Fruit fly (Drosophila melanogaster) whole organism, embryonic: Measurements from ENCODE around the gene CG14646.

Source experiments
- CG3847 ChIP-seq: fragments of 200-800 bp; sonication (Bioruptor generic); IDR thresholded peaks from 2 replicates; pipeline ENCODE4 v1.3.6; 2022; ENCODE audit warnings: missing biosample characterization, missing genetic modification characterization
- CG7372 ChIP-seq: fragments of 200-800 bp; sonication (Bioruptor generic); IDR thresholded peaks from 2 replicates; pipeline ENCODE4 v1.3.6; 2022; ENCODE audit warnings: missing biosample characterization, missing genetic modification characterization
- CG7786 ChIP-seq: fragments of 200-800 bp; sonication (Bioruptor generic); optimal IDR thresholded peaks from 2 replicates; lab custom pipeline; 2016; ENCODE audit warnings: missing biosample characterization, missing genetic modification characterization
- chn ChIP-seq: fragments of 200-800 bp; sonication (Bioruptor generic); optimal IDR thresholded peaks from 2 replicates; lab custom pipeline; 2016; ENCODE audit warnings: missing biosample characterization, missing genetic modification characterization
- croc ChIP-seq: fragments of 200-800 bp; sonication (Bioruptor generic); conservative IDR thresholded peaks from 3 replicates; pipeline ENCODE4 v1.3.6; 2022; ENCODE audit warnings: missing biosample characterization, missing genetic modification characterization
- fru ChIP-seq: fragments of >200 bp; optimal IDR thresholded peaks from 2 replicates; lab custom pipeline; 2017
- klu ChIP-seq: fragments of 200-800 bp; sonication (Bioruptor generic); IDR thresholded peaks from 2 replicates; pipeline ENCODE4 v1.3.6; 2022; ENCODE audit warnings: missing biosample characterization, missing genetic modification characterization
- pb ChIP-seq: fragments of 200-800 bp; sonication (Bioruptor generic); optimal IDR thresholded peaks from 3 replicates; lab custom pipeline; 2016; ENCODE audit warnings: missing biosample characterization, missing genetic modification characterization
- pho ChIP-seq: fragments of 200-800 bp; sonication (Bioruptor generic); optimal IDR thresholded peaks from 2 replicates; lab custom pipeline; 2016; ENCODE audit warnings: missing biosample characterization, missing genetic modification characterization
- sisA ChIP-seq: fragments of 200-800 bp; sonication (Bioruptor generic); IDR thresholded peaks from 2 replicates; pipeline ENCODE4 v1.3.6; 2022; ENCODE audit warnings: missing biosample characterization, missing genetic modification characterization

- no peak for TF ChIP-seq klu (GFP tag; lab: Robert Waterston, UW)
- no peak for TF ChIP-seq pb
- TF ChIP-seq CG7372 = no peak
- no peak for TF ChIP-seq chn (GFP tag; lab: Kevin White, UChicago)
- TF ChIP-seq sisA (GFP tag; lab: Robert Waterston, UW) = no peak
- no peak for TF ChIP-seq fru (lab: Kevin White, UChicago)
- TF ChIP-seq CG3847 = no peak
- no peak for TF ChIP-seq pho (GFP tag; lab: Kevin White, UChicago)
- TF ChIP-seq croc (GFP tag; lab: Robert Waterston, UW) = no peak
- no peak for TF ChIP-seq CG7786 (GFP tag; lab: Kevin White, UChicago)
Measured at dm6 chr3R:4394117-4394516, 4.0 kb downstream of the CG14646 start, which contains the start of gene CG34112.
